Fruit fly (Drosophila melanogaster): ENCODE data around the gene CG14074.

CG14074 gene

dm6 chr3L:18870027-18870426 is 4.0 kb downstream of the CG14074 start, which contains the start of gene Blos3 (continued):
- TF ChIP-seq CG12155 (GFP tag; optimal IDR thresholded peaks at IDR 0.05): peak; percentile 24
- no peak for TF ChIP-seq abd-A (tag; optimal IDR thresholded peaks at IDR 0.05)
- TF ChIP-seq TFAM (GFP tag; optimal IDR thresholded peaks at IDR 0.05): no peak
- no peak for TF ChIP-seq CG11398 (GFP tag; optimal IDR thresholded peaks at IDR 0.05)
- TF ChIP-seq CG15011 (GFP tag; optimal IDR thresholded peaks at IDR 0.05): no peak
- no peak for TF ChIP-seq CG10431 (GFP tag; optimal IDR thresholded peaks at IDR 0.05)
- TF ChIP-seq Aef1 (GFP tag; IDR thresholded peaks at IDR 0.05): peak; percentile 20; the same call in 1 of the 3 replicates
- no peak for TF ChIP-seq Bteb2 (GFP tag; optimal IDR thresholded peaks at IDR 0.05)
- peak; percentile 55 for TF ChIP-seq trem (tag; optimal IDR thresholded peaks at IDR 0.05)
- TF ChIP-seq az2 (GFP tag; optimal IDR thresholded peaks at IDR 0.05): peak; percentile 62
- no peak for TF ChIP-seq exex (tag; optimal IDR thresholded peaks at IDR 0.05)
- no peak for TF ChIP-seq vnd (GFP tag; IDR thresholded peaks at IDR 0.05; ENCODE audit: partially characterized antibody)
- peak; percentile 71 for TF ChIP-seq CG30403 (GFP tag; optimal IDR thresholded peaks at IDR 0.05)
- no peak for TF ChIP-seq pb (GFP tag; optimal IDR thresholded peaks at IDR 0.05)
- TF ChIP-seq chm (GFP tag; IDR thresholded peaks at IDR 0.05): no peak
- TF ChIP-seq CG6854 (GFP tag; optimal IDR thresholded peaks at IDR 0.05): no peak
- peak; percentile 35 for TF ChIP-seq CG4820 (GFP tag; optimal IDR thresholded peaks at IDR 0.05)
- TF ChIP-seq vvl (GFP tag; IDR thresholded peaks at IDR 0.05): peak; percentile 41; the same call in 1 of the 2 replicates
- TF ChIP-seq CG33213 (GFP tag; optimal IDR thresholded peaks at IDR 0.05): peak; percentile 57
- TF ChIP-seq Trl (optimal IDR thresholded peaks at IDR 0.05): no peak
- peak; percentile 66 for TF ChIP-seq Trl (GFP tag; optimal IDR thresholded peaks at IDR 0.05)
- no peak for TF ChIP-seq CG2678 (tag; optimal IDR thresholded peaks at IDR 0.05)
- peak; percentile 31 for TF ChIP-seq CG7786 (GFP tag; optimal IDR thresholded peaks at IDR 0.05)
- TF ChIP-seq ato (GFP tag; IDR thresholded peaks at IDR 0.05; ENCODE audit: partially characterized antibody): no peak
- peak; percentile 19 for TF ChIP-seq CG18764 (GFP tag; optimal IDR thresholded peaks at IDR 0.05)
- peak; percentile 32 for TF ChIP-seq repo (GFP tag; optimal IDR thresholded peaks at IDR 0.05)
- TF ChIP-seq gce (GFP tag; IDR thresholded peaks at IDR 0.05): no peak
- TF ChIP-seq CG11093 (GFP tag; IDR thresholded peaks at IDR 0.05): no peak
- TF ChIP-seq pzg (GFP tag; optimal IDR thresholded peaks at IDR 0.05): peak; percentile 22
- no peak for TF ChIP-seq CG33557 (GFP tag; optimal IDR thresholded peaks at IDR 0.05)
- peak; percentile 20 for TF ChIP-seq CG11723 (GFP tag; optimal IDR thresholded peaks at IDR 0.05)
- TF ChIP-seq CG7839 (tag; optimal IDR thresholded peaks at IDR 0.05): no peak
- TF ChIP-seq cwo (GFP tag; optimal IDR thresholded peaks at IDR 0.05): no peak
- peak; percentile 21 for TF ChIP-seq eyg (GFP tag; optimal IDR thresholded peaks at IDR 0.05)
- peak; percentile 37 for TF ChIP-seq CG15514 (GFP tag; optimal IDR thresholded peaks at IDR 0.05)
- no peak for TF ChIP-seq bigmax (GFP tag; optimal IDR thresholded peaks at IDR 0.05)
- TF ChIP-seq CG12769 (tag; optimal IDR thresholded peaks at IDR 0.05): no peak
- peak; percentile 50 for TF ChIP-seq tin (GFP tag; optimal IDR thresholded peaks at IDR 0.05)
- TF ChIP-seq twi (tag; optimal IDR thresholded peaks at IDR 0.05): no peak
- TF ChIP-seq ind (GFP tag; optimal IDR thresholded peaks at IDR 0.05): peak; percentile 52
- no peak for TF ChIP-seq Sox100B (GFP tag; optimal IDR thresholded peaks at IDR 0.05)
- TF ChIP-seq CG11085 (GFP tag; IDR thresholded peaks at IDR 0.05): 0 out of 2 replicates have a peak, but pooled peaks have one; percentile 27
- TF ChIP-seq CG12299 (tag; optimal IDR thresholded peaks at IDR 0.05): no peak
- TF ChIP-seq CG6791 (GFP tag; IDR thresholded peaks at IDR 0.05; ENCODE audit: partially characterized antibody): no peak
- TF ChIP-seq wdn (GFP tag; IDR thresholded peaks at IDR 0.05): no peak
- no peak for TF ChIP-seq dm (GFP tag; optimal IDR thresholded peaks at IDR 0.05)
- no peak for TF ChIP-seq Nf-YA (GFP tag; IDR thresholded peaks at IDR 0.05)
- TF ChIP-seq Doc2 (GFP tag; IDR thresholded peaks at IDR 0.05): no peak
- peak; percentile 23 for TF ChIP-seq caup (GFP tag; optimal IDR thresholded peaks at IDR 0.05; ENCODE audit: severe bottlenecking)
- no peak for TF ChIP-seq CG10321 (GFP tag; IDR thresholded peaks at IDR 0.05)
- no peak for TF ChIP-seq CG2889 (GFP tag; IDR thresholded peaks at IDR 0.05)
- no peak for TF ChIP-seq zen (tag; optimal IDR thresholded peaks at IDR 0.05)
